Fruit fly (Drosophila melanogaster) whole organism, embryonic: ENCODE results near the gene Osi14.
A peak's percentile ranks its signal among the peaks of the same experiment; 100 is the strongest.

ENCODE experiments used
- CG13775 ChIP-seq: fragments of 200-800 bp; sonication (Bioruptor generic); optimal IDR thresholded peaks from 3 replicates; lab custom pipeline; 2017; ENCODE audit warnings: missing biosample characterization, mild to moderate bottlenecking, missing genetic modification characterization
- CG4730 ChIP-seq: fragments of 200-800 bp; sonication (Bioruptor generic); IDR thresholded peaks from 2 replicates; pipeline ENCODE4 v1.3.6; 2022; ENCODE audit warnings: missing biosample characterization, missing genetic modification characterization
- HHEX ChIP-seq: fragments of 200-800 bp; sonication (Bioruptor generic); optimal IDR thresholded peaks from 3 replicates; lab custom pipeline; 2017; ENCODE audit warnings: missing biosample characterization, mild to moderate bottlenecking, missing genetic modification characterization, missing genetic modification reagents
- Med ChIP-seq: fragments of 200-800 bp; sonication (Bioruptor generic); peaks from one replicate; lab custom pipeline; 2016; ENCODE audit warnings: missing biosample characterization, missing genetic modification characterization, mild to moderate bottlenecking, inconsistent platforms, moderate library complexity
- ato ChIP-seq: fragments of 200-800 bp; sonication (Bioruptor generic); IDR thresholded peaks from 2 replicates; pipeline ENCODE4 v1.3.6; 2022; ENCODE audit warnings: missing biosample characterization, missing genetic modification characterization; ENCODE audit not compliant: partially characterized antibody
- sob ChIP-seq: fragments of 200-800 bp; sonication (Bioruptor generic); IDR thresholded peaks from 2 replicates; pipeline ENCODE4 v1.3.6; 2022; ENCODE audit warnings: missing biosample characterization, missing genetic modification characterization

DNA sequence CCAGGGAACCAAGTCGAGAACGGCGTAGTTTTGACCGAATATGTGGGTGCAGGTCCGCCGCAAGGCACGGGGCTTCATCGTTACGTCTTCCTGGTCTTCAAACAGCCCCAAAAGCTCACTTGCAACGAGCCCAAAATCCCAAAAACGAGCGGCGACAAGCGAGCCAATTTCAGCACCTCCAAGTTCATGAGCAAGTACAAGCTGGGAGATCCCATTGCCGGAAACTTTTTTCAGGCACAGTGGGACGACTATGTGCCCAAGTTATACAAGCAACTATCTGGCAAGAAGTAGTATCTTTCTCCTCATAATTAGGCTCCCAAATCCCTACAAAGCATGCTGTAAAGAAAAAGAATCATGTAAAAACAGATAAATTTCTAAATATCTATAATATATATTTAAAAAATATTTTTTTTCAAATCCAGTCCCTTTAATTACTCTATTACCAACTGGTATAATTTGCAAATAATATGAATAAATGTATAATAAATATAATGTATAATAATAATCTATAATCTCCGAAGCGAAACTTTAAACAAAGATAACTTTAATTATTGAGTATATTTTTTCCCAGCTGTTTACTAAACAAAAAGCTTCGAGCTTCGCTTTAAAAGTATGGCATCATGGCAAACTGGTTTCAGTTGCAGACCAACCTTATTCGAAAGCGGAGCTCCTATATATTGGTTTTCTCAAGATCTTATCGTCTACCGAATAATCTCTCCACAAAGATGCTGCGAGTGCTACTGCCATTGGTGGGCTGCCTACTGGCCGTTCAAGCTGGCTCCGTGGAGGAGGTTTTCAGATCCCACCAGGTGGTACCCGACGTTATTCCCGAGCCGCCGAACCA lies 44.7 kb downstream of the Osi14 start, which contains the start of gene CG17919:
- TF ChIP-seq HHEX (GFP tag; lab: Kevin White, UChicago), result no peak
- TF ChIP-seq Med, result peak; percentile 48
- no peak for TF ChIP-seq CG4730 (GFP tag; lab: Robert Waterston, UW)
- TF ChIP-seq CG13775 (GFP tag; lab: Kevin White, UChicago), result no peak
- TF ChIP-seq sob (GFP tag; lab: Robert Waterston, UW), result no peak
- TF ChIP-seq ato (GFP tag; lab: Robert Waterston, UW), result no peak
